Worm (Caenorhabditis elegans): Measurements from ENCODE around the gene wrt-2.

DNA sequence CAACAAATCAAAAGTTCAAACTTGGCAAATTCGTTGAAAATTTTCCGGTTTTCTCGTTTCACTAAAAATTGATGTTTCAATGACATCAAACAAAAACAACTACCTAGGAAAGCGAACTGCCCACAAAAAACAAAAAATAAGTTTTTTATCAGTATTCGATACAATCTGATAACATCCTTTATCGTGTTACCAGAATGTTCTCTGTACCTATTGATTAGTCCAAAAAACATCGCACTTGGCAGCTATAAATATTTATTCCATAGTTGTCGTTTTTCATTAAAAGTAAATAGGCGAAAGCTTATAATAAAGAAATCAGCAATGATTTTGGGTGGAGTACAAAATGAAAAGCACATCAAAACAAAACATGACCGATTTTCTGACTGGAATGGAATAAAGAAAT is 23.1 kb upstream of the wrt-2 start:
- TF ChIP-seq unc-62 (GFP tag; optimal IDR thresholded peaks at IDR 0.05) (no peak), nhr-12 (tag; optimal IDR thresholded peaks at IDR 0.05) (no peak), elt-2 (tag; optimal IDR thresholded peaks at IDR 0.05) (peak; percentile 90), fos-1 (tag; optimal IDR thresholded peaks at IDR 0.05) (no peak), nhr-76 (tag; optimal IDR thresholded peaks at IDR 0.05) (no peak)
